Worm (Caenorhabditis elegans): ENCODE results near the gene Y37D8A.5.

Gene Y37D8A.5

DNA sequence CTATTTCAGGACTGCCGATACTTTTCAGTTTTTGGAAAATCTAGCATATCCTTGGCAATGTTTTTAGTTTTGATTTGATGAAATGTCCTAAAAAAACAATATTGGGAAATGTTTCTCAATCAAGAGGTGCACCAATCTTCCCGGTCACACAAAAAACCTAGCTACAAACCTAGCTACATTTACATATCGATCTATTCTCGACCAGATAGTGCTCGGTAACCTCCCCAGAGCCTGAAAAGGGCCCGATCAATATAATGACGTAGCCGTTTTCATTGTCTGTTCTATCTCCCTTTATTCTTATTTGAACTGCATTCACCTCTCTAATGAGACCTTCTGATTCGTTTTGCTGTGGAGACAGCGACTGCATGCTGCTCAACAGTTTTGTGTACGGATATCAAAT is 47.6 kb downstream of the Y37D8A.5 start, which contains the start of gene BE10.3:
BE10.3 (plus strand) TSS at position 301 of the 400 bp plus-strand sequence.
- TF ChIP-seq blmp-1 (tag; optimal IDR thresholded peaks at IDR 0.05) (no peak), lin-32 (GFP tag; optimal IDR thresholded peaks at IDR 0.05) (no peak), mep-1 (tag; optimal IDR thresholded peaks at IDR 0.05) (no peak), lin-13 (tag; optimal IDR thresholded peaks at IDR 0.05) (no peak), elt-1 (tag; optimal IDR thresholded peaks at IDR 0.05; ENCODE audit: borderline replicate concordance, insufficient read depth) (no peak), mab-5 (tag; optimal IDR thresholded peaks at IDR 0.05) (no peak), lsy-2 (tag; optimal IDR thresholded peaks at IDR 0.05) (no peak), flh-1 (GFP tag; optimal IDR thresholded peaks at IDR 0.05) (no peak), cnd-1 (tag; optimal IDR thresholded peaks at IDR 0.05) (no peak), hlh-1 (tag; optimal IDR thresholded peaks at IDR 0.05) (no peak), unc-39 (tag; optimal IDR thresholded peaks at IDR 0.05) (no peak), ces-1 (GFP tag; optimal IDR thresholded peaks at IDR 0.05) (no peak), nhr-28 (tag; optimal IDR thresholded peaks at IDR 0.05) (no peak), zip-8 (tag; optimal IDR thresholded peaks at IDR 0.05) (no peak)

DNA sequence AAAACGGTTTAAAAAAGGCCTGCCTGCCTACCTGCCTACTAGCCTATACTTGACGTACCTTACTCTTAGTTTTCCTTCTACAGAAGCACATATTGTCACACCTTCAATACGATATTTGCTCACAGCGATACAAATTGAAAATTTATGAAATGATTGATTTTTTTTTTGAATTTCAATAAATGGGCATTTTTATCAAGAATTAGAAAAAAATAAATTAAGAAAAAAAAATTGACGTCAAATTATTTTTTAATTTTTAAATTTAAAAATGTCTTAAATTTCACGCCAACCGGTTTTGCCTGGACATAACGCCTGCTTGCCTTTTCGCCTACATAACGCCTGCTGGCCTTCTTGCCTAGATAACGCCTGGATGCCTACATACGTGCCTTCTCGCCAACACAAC is 48.6 kb downstream of the Y37D8A.5 start, which contains the start of gene BE10.5:
BE10.5 (minus strand) TSS at position 101 of the 400 bp plus-strand sequence.
- TF ChIP-seq nhr-237 (tag; optimal IDR thresholded peaks at IDR 0.05) (no peak), ceh-39 (tag; optimal IDR thresholded peaks at IDR 0.05) (no peak), elt-1 (tag; optimal IDR thresholded peaks at IDR 0.05; ENCODE audit: borderline replicate concordance, insufficient read depth) (no peak), zip-8 (tag; optimal IDR thresholded peaks at IDR 0.05) (no peak), nhr-12 (tag; optimal IDR thresholded peaks at IDR 0.05) (no peak), lin-13 (tag; optimal IDR thresholded peaks at IDR 0.05) (no peak)

Data from whole organism, mixed stage, embryonic.